Worm (Caenorhabditis elegans) whole organism, mixed stage, embryonic: ENCODE results near the gene jun-1.

Experiments
- blmp-1 ChIP-seq: fragments of 150-350 bp; optimal IDR thresholded peaks from 2 replicates; lab custom pipeline; 2014; ENCODE audit warnings: missing biosample characterization, missing genetic modification characterization
- ces-1 ChIP-seq: fragments of 150-350 bp; optimal IDR thresholded peaks from 2 replicates; lab custom pipeline; 2014; ENCODE audit warnings: missing biosample characterization, missing genetic modification reagents, missing genetic modification characterization
- elt-3 ChIP-seq: fragments of 150-350 bp; optimal IDR thresholded peaks from 2 replicates; lab custom pipeline; 2014; ENCODE audit warnings: missing biosample characterization, missing genetic modification characterization
- lin-13 ChIP-seq: fragments of 150-350 bp; optimal IDR thresholded peaks from 2 replicates; lab custom pipeline; 2014; ENCODE audit warnings: missing biosample characterization, missing genetic modification characterization
- mls-2 ChIP-seq: sonication (generic microtip); optimal IDR thresholded peaks from 2 replicates; lab custom pipeline; 2016; ENCODE audit warnings: mild to moderate bottlenecking, missing genetic modification characterization, moderate library complexity, missing compliant biosample characterization
- nhr-12 ChIP-seq: fragments of 150-350 bp; optimal IDR thresholded peaks from 2 replicates; lab custom pipeline; 2014; ENCODE audit warnings: missing biosample characterization, missing genetic modification characterization
- nhr-28 ChIP-seq: fragments of 150-350 bp; optimal IDR thresholded peaks from 2 replicates; lab custom pipeline; 2014; ENCODE audit warnings: missing biosample characterization, missing genetic modification characterization
- snpc-4 ChIP-seq: fragments of 150-350 bp; optimal IDR thresholded peaks from 2 replicates; lab custom pipeline; 2014; ENCODE audit warnings: missing biosample characterization, missing genetic modification characterization
- unc-39 ChIP-seq: fragments of 150-350 bp; optimal IDR thresholded peaks from 2 replicates; lab custom pipeline; 2014; ENCODE audit warnings: missing biosample characterization, missing genetic modification characterization
- unc-62 ChIP-seq: fragments of 150-350 bp; optimal IDR thresholded peaks from 2 replicates; lab custom pipeline; 2014; ENCODE audit warnings: missing biosample characterization, missing genetic modification reagents, missing genetic modification characterization
- ztf-11 ChIP-seq: fragments of 150-350 bp; optimal IDR thresholded peaks from 2 replicates; lab custom pipeline; 2014; ENCODE audit warnings: missing biosample characterization, missing genetic modification characterization

- TF ChIP-seq unc-62 (GFP tag; lab: Kevin White, UChicago) (no peak), blmp-1 (tag; lab: Kevin White, UChicago) (no peak), lin-13 (tag; lab: Kevin White, UChicago) (no peak), nhr-12 (tag; lab: Kevin White, UChicago) (no peak), snpc-4 (tag; lab: Kevin White, UChicago) (no peak), ztf-11 (tag; lab: Kevin White, UChicago) (no peak), ces-1 (no peak), nhr-28 (tag; lab: Kevin White, UChicago) (no peak), elt-3 (no peak), unc-39 (no peak), mls-2 (no peak)
Measured at ce11 chrII:9115644-9116043, 2.7 kb downstream of the jun-1 start.
